Worm (Caenorhabditis elegans) whole organism, young adult: Measurements from ENCODE around the gene srh-44.

Experiments used
- F52B5.7 ChIP-seq: sonication (generic microtip); optimal IDR thresholded peaks from 2 replicates; lab custom pipeline; 2016; ENCODE audit warnings: mild to moderate bottlenecking, missing genetic modification characterization, missing compliant biosample characterization
- F57A8.1 ChIP-seq: fragments of 200-800 bp; sonication (Bioruptor generic); optimal IDR thresholded peaks from 2 replicates; lab custom pipeline; 2018; ENCODE audit warnings: mild to moderate bottlenecking, missing genetic modification characterization, moderate library complexity, missing compliant biosample characterization
- F57C9.4 ChIP-seq: sonication (generic microtip); optimal IDR thresholded peaks from 2 replicates; lab custom pipeline; 2017; ENCODE audit warnings: mild to moderate bottlenecking, missing genetic modification characterization, missing compliant biosample characterization
- akir-1 ChIP-seq: fragments of 200-800 bp; sonication (Bioruptor generic); optimal IDR thresholded peaks from 2 replicates; lab custom pipeline; 2018; ENCODE audit warnings: mild to moderate bottlenecking, missing genetic modification characterization, moderate library complexity, missing compliant biosample characterization
- aptf-3 ChIP-seq: fragments of 200-800 bp; sonication (Bioruptor generic); IDR thresholded peaks from 2 replicates; pipeline ENCODE4 v1.3.6; 2022; ENCODE audit warnings: missing genetic modification characterization, missing compliant biosample characterization
- atf-7 ChIP-seq: sonication (generic microtip); optimal IDR thresholded peaks from 2 replicates; lab custom pipeline; 2017; ENCODE audit warnings: mild to moderate bottlenecking, missing genetic modification characterization, missing compliant biosample characterization
- bed-1 ChIP-seq: fragments of 200-800 bp; sonication (Bioruptor generic); IDR thresholded peaks from 2 replicates; pipeline ENCODE4 v1.3.6; 2022; ENCODE audit warnings: missing genetic modification reagents, missing genetic modification characterization, missing compliant biosample characterization
- cebp-1 ChIP-seq, 2 experiments: fragments of 200-800 bp in 1 of 2; sonication (Bioruptor generic) in 1 of 2; sonication (generic microtip) in 1 of 2; IDR thresholded peaks in 1 of 2; optimal IDR thresholded peaks in 1 of 2; 2 replicates each; pipeline versions ENCODE4 v1.3.6 to Lab custom; 2017 to 2022; ENCODE audit warnings: missing compliant biosample characterization in 2 of 2, missing genetic modification characterization in 2 of 2, mild to moderate bottlenecking in 1 of 2, missing genetic modification reagents in 1 of 2, moderate library complexity in 1 of 2
- dox-1 ChIP-seq: fragments of 200-800 bp; sonication (Bioruptor generic); IDR thresholded peaks from 2 replicates; pipeline ENCODE4 v1.3.6; 2022; ENCODE audit warnings: missing genetic modification reagents, missing genetic modification characterization, missing compliant biosample characterization
- dpl-1 ChIP-seq: fragments of 150-350 bp; optimal IDR thresholded peaks from 2 replicates; lab custom pipeline; 2014; ENCODE audit warnings: missing biosample characterization, missing genetic modification reagents, missing genetic modification characterization
- efl-1 ChIP-seq: fragments of 150-350 bp; optimal IDR thresholded peaks from 2 replicates; lab custom pipeline; 2014; ENCODE audit warnings: missing biosample characterization, missing genetic modification reagents, missing genetic modification characterization
- egl-44 ChIP-seq: fragments of 200-800 bp; sonication (Bioruptor generic); IDR thresholded peaks from 2 replicates; pipeline ENCODE4 v1.3.6; 2022; ENCODE audit warnings: missing genetic modification reagents, missing genetic modification characterization, missing compliant biosample characterization
- ekl-4 ChIP-seq: fragments of 200-800 bp; sonication (Bioruptor generic); IDR thresholded peaks from 2 replicates; pipeline ENCODE4 v1.3.6; 2022; ENCODE audit warnings: missing genetic modification reagents, missing genetic modification characterization, missing compliant biosample characterization
- ets-4 ChIP-seq: fragments of 200-800 bp; sonication (Bioruptor generic); optimal IDR thresholded peaks from 2 replicates; lab custom pipeline; 2018; ENCODE audit warnings: mild to moderate bottlenecking, missing genetic modification characterization, missing compliant biosample characterization
- him-1 ChIP-seq: sonication (generic microtip); optimal IDR thresholded peaks from 2 replicates; lab custom pipeline; 2016; ENCODE audit warnings: missing genotype, missing genetic modification reagents, missing genetic modification characterization, missing compliant biosample characterization
- hlh-12 ChIP-seq: sonication (generic microtip); optimal IDR thresholded peaks from 2 replicates; lab custom pipeline; 2016; ENCODE audit warnings: missing genetic modification characterization, missing compliant biosample characterization
- hlh-26 ChIP-seq: fragments of 200-800 bp; sonication (Bioruptor generic); conservative IDR thresholded peaks from 2 replicates; pipeline ENCODE4 v1.3.6; 2022; ENCODE audit warnings: missing genetic modification reagents, missing genetic modification characterization, missing compliant biosample characterization
- hmg-20 ChIP-seq: fragments of 200-800 bp; sonication (Bioruptor generic); IDR thresholded peaks from 2 replicates; pipeline ENCODE4 v1.3.6; 2022; ENCODE audit warnings: missing genetic modification reagents, missing genetic modification characterization, missing compliant biosample characterization
- lag-1 ChIP-seq: fragments of 200-800 bp; sonication (Bioruptor generic); IDR thresholded peaks from 2 replicates; pipeline ENCODE4 v1.3.6; 2022; ENCODE audit warnings: missing genetic modification reagents, missing genetic modification characterization, missing compliant biosample characterization
- let-607 ChIP-seq, 2 experiments: fragments of 200-800 bp in 1 of 2; sonication (Bioruptor generic) in 1 of 2; sonication (generic microtip) in 1 of 2; optimal IDR thresholded peaks; 2 replicates each; lab custom pipeline; 2016 to 2018; ENCODE audit warnings: mild to moderate bottlenecking in 2 of 2, missing compliant biosample characterization in 2 of 2, missing genetic modification characterization in 2 of 2, moderate library complexity in 2 of 2, missing genotype in 1 of 2
- madf-10 ChIP-seq: sonication (generic microtip); optimal IDR thresholded peaks from 2 replicates; lab custom pipeline; 2016; ENCODE audit warnings: mild to moderate bottlenecking, missing genetic modification characterization, missing compliant biosample characterization
- madf-3 ChIP-seq: fragments of 200-800 bp; sonication (Bioruptor generic); IDR thresholded peaks from 2 replicates; pipeline ENCODE4 v1.3.6; 2022; ENCODE audit warnings: missing genetic modification reagents, missing genetic modification characterization, missing compliant biosample characterization
- madf-6 ChIP-seq: fragments of 200-800 bp; sonication (Bioruptor generic); IDR thresholded peaks from 2 replicates; pipeline ENCODE4 v1.3.6; 2022; ENCODE audit warnings: missing genetic modification reagents, missing genetic modification characterization, missing compliant biosample characterization
- mes-4 ChIP-seq: sonication (generic microtip); optimal IDR thresholded peaks from 2 replicates; lab custom pipeline; 2016; ENCODE audit warnings: missing genotype, missing genetic modification characterization, missing compliant biosample characterization
- nfya-1 ChIP-seq: sonication (generic microtip); optimal IDR thresholded peaks from 2 replicates; lab custom pipeline; 2017; ENCODE audit warnings: antibody characterized with exemption, missing compliant biosample characterization, missing genetic modification characterization, borderline replicate concordance; ENCODE audit not compliant: insufficient read depth
- nhr-120 ChIP-seq: fragments of 200-800 bp; sonication (Bioruptor generic); IDR thresholded peaks from 2 replicates; pipeline ENCODE4 v1.3.6; 2022; ENCODE audit warnings: missing genetic modification characterization, missing compliant biosample characterization
- nhr-179 ChIP-seq: sonication (generic microtip); optimal IDR thresholded peaks from 2 replicates; lab custom pipeline; 2016; ENCODE audit warnings: mild to moderate bottlenecking, missing genetic modification characterization, missing compliant biosample characterization
- nhr-80 ChIP-seq: sonication (generic microtip); optimal IDR thresholded peaks from 2 replicates; lab custom pipeline; 2016; ENCODE audit warnings: missing genetic modification characterization, missing compliant biosample characterization
- pbrm-1 ChIP-seq: fragments of 200-800 bp; sonication (Bioruptor generic); IDR thresholded peaks from 2 replicates; pipeline ENCODE4 v1.3.6; 2022; ENCODE audit warnings: missing genetic modification reagents, missing genetic modification characterization, missing compliant biosample characterization
- rec-8 ChIP-seq, 2 experiments: sonication (generic microtip); optimal IDR thresholded peaks; 2 replicates each; lab custom pipeline; 2016; ENCODE audit warnings: mild to moderate bottlenecking in 2 of 2, missing genetic modification characterization in 2 of 2, missing genetic modification reagents in 2 of 2, missing genotype in 2 of 2, missing biosample characterization in 1 of 2, missing compliant biosample characterization in 1 of 2, moderate library complexity in 1 of 2
- snpc-1.1 ChIP-seq: sonication (generic microtip); optimal IDR thresholded peaks from 2 replicates; lab custom pipeline; 2017; ENCODE audit warnings: missing genetic modification characterization, mild to moderate bottlenecking, missing compliant biosample characterization, antibody characterized with exemption, moderate library complexity, missing genotype, missing genetic modification reagents; ENCODE audit not compliant: insufficient read depth
- snpc-1.3 ChIP-seq: sonication (generic microtip); optimal IDR thresholded peaks from 2 replicates; lab custom pipeline; 2017; ENCODE audit warnings: missing genetic modification characterization, mild to moderate bottlenecking, missing compliant biosample characterization, antibody characterized with exemption, moderate library complexity, missing genotype, missing genetic modification reagents; ENCODE audit not compliant: insufficient read depth
- unc-62 ChIP-seq: fragments of 150-350 bp; optimal IDR thresholded peaks from 2 replicates; lab custom pipeline; 2014; ENCODE audit warnings: missing biosample characterization, missing genetic modification reagents, missing genetic modification characterization
- xnd-1 ChIP-seq: sonication (generic microtip); optimal IDR thresholded peaks from 2 replicates; lab custom pipeline; 2016; ENCODE audit warnings: missing genotype, missing genetic modification reagents, missing genetic modification characterization, missing compliant biosample characterization
- ztf-18 ChIP-seq: sonication (generic microtip); optimal IDR thresholded peaks from 2 replicates; lab custom pipeline; 2016; ENCODE audit warnings: missing genotype, mild to moderate bottlenecking, missing genetic modification characterization, missing compliant biosample characterization
- ztf-26 ChIP-seq: sonication (generic microtip); optimal IDR thresholded peaks from 2 replicates; lab custom pipeline; 2017; ENCODE audit warnings: missing genetic modification characterization, missing compliant biosample characterization
- ztf-28 ChIP-seq: fragments of 200-800 bp; sonication (Bioruptor generic); IDR thresholded peaks from 2 replicates; pipeline ENCODE4 v1.3.6; 2022; ENCODE audit warnings: missing genetic modification reagents, missing genetic modification characterization, missing compliant biosample characterization
- ztf-3 ChIP-seq: fragments of 200-800 bp; sonication (Bioruptor generic); optimal IDR thresholded peaks from 2 replicates; lab custom pipeline; 2018; ENCODE audit warnings: mild to moderate bottlenecking, missing genetic modification characterization, missing compliant biosample characterization

Gene srh-44

ce11 chrII:11514775-11515174, at the start of gene srh-44:
srh-44 (plus strand) TSS chrII:11515075.
- no peak for TF ChIP-seq ztf-26 (tag; lab: Kevin White, UChicago)
- no peak for TF ChIP-seq dox-1 (GFP tag; lab: Robert Waterston, UW)

DNA sequence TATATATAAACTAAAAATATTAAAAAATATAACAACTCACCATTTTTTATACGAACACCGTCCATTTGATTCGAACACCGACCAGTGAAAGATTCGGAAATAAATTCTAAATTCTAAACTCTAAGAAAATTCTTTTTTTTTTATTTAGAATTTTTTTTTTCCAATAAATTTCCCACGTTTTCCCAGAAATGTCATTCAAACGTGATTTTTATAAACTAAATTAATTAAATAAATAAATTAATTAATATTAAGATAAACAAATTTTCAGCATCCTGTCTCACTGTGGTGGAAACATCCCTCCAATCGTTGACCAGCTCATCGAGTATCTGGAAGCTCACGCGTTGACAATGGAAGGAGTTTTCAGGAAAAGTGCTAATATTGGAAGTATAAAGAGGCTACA, 47.3 kb upstream of the srh-44 start, which contains the start of gene klp-17:
klp-17 (minus strand) TSS at position 101 of the 400 bp plus-strand sequence.
- TF ChIP-seq F57C9.4 (no peak), lag-1 (GFP tag; lab: Robert Waterston, UW) (no peak), bed-1 (GFP tag; lab: Robert Waterston, UW) (no peak), ztf-28 (no peak), snpc-1.3 (no peak), ets-4 (GFP tag; lab: Kevin White, UChicago) (no peak), F52B5.7 (tag; lab: Kevin White, UChicago) (no peak), egl-44 (GFP tag; lab: Robert Waterston, UW) (no peak), unc-62 (GFP tag; lab: Kevin White, UChicago) (no peak), aptf-3 (no peak), nhr-179 (tag; lab: Kevin White, UChicago) (no peak), hlh-12 (tag; lab: Kevin White, UChicago) (no peak), hlh-26 (GFP tag; lab: Robert Waterston, UW) (no peak), let-607 (tag; optimal IDR thresholded peaks at IDR 0.05; lab: Kevin White, UChicago) (no peak), snpc-1.1 (tag; lab: Kevin White, UChicago) (no peak)

DNA sequence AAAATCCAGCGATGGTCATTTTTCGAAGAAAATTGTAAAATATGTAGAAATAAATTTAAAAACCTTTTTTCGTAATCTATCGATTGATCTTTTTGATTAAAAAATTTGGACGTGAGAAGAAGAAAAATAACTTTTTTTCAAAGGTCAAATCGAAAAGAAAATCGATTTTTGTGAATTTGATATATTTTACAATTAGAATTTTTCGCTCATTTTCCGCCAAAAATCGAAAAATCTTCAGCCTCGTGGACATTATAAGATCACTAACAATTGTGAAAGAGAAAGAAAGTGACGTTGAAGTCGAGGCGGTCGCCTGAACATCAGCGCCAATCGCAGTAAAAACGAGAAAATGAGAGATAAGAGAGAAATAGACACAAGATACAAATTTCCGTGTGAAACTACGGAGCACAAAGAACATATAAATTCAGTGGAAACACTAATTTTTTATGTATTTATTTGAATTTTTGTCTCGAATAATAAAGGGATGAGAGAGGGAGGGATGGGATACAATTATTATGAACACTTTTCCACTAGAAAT, 45.2 kb upstream of the srh-44 start, which contains the start of gene cisd-1:
cisd-1 (minus strand) TSS at position 51 of the 535 bp plus-strand sequence.
- no peak for TF ChIP-seq nhr-120 (GFP tag; lab: Robert Waterston, UW)
- 0 out of 2 replicates have a peak, but pooled peaks have one; percentile 16 for TF ChIP-seq madf-6 (GFP tag; lab: Robert Waterston, UW)
- TF ChIP-seq ztf-3 (GFP tag; lab: Kevin White, UChicago), result no peak
- no peak for TF ChIP-seq hmg-20 (GFP tag; lab: Robert Waterston, UW)
- TF ChIP-seq xnd-1 (tag; lab: Kevin White, UChicago), result no peak
- no peak for TF ChIP-seq hlh-26 (GFP tag; lab: Robert Waterston, UW)
- TF ChIP-seq madf-3 (GFP tag; lab: Robert Waterston, UW), result no peak
- TF ChIP-seq cebp-1 (GFP tag; IDR thresholded peaks at IDR 0.05; lab: Robert Waterston, UW), result peak; percentile 25; the same call in 1 of the 2 replicates
- peak; percentile 59 for TF ChIP-seq cebp-1 (tag; optimal IDR thresholded peaks at IDR 0.05; lab: Kevin White, UChicago)
- peak; percentile 32 for TF ChIP-seq atf-7
- TF ChIP-seq let-607 (tag; optimal IDR thresholded peaks at IDR 0.05; lab: Kevin White, UChicago), result no peak
- no peak for TF ChIP-seq nfya-1
- 0 out of 2 replicates have a peak, but pooled peaks have one; percentile 32 for TF ChIP-seq ekl-4 (GFP tag; lab: Robert Waterston, UW)
- no peak for TF ChIP-seq him-1
- peak; percentile 5 for TF ChIP-seq ztf-18
- TF ChIP-seq dpl-1 (GFP tag; lab: Kevin White, UChicago), result no peak
- TF ChIP-seq mes-4 (tag; lab: Kevin White, UChicago), result no peak
- 0 out of 2 replicates have a peak, but pooled peaks have one; percentile 30 for TF ChIP-seq pbrm-1 (GFP tag; lab: Robert Waterston, UW)
- no peak for TF ChIP-seq madf-10
- peak; percentile 61 for TF ChIP-seq nhr-80
- no peak for TF ChIP-seq rec-8 (tag; optimal IDR thresholded peaks at IDR 0.05; lab: Kevin White, UChicago)
- no peak for TF ChIP-seq F57A8.1 (GFP tag; lab: Kevin White, UChicago)
- TF ChIP-seq efl-1 (GFP tag; lab: Kevin White, UChicago), result no peak
- TF ChIP-seq akir-1 (GFP tag; lab: Kevin White, UChicago), result no peak
- TF ChIP-seq, all 124 proteins: peak for 7
